Worm (Caenorhabditis elegans) whole organism, L4 larva: Measurements from ENCODE around the gene rfc-4.
A peak's percentile ranks its signal among the peaks of the same experiment; 100 is the strongest.

Experiments
- D1046.2 ChIP-seq: fragments of 200-800 bp; sonication (Bioruptor generic); IDR thresholded peaks from 2 replicates; pipeline ENCODE4 v1.3.6; 2022; ENCODE audit warnings: missing genetic modification characterization, missing compliant biosample characterization
- F10B5.3 ChIP-seq: sonication (generic microtip); optimal IDR thresholded peaks from 2 replicates; lab custom pipeline; 2016; ENCODE audit warnings: mild to moderate bottlenecking, missing genetic modification characterization, missing compliant biosample characterization
- F49E8.2 ChIP-seq: sonication (generic microtip); optimal IDR thresholded peaks from 2 replicates; lab custom pipeline; 2016; ENCODE audit warnings: missing compliant biosample characterization, mild to moderate bottlenecking, missing genetic modification characterization, borderline replicate concordance
- T26A8.4 ChIP-seq: fragments of 200-800 bp; sonication (Bioruptor generic); IDR thresholded peaks from 2 replicates; pipeline ENCODE4 v1.3.6; 2022; ENCODE audit warnings: missing genetic modification characterization, missing compliant biosample characterization
- Y105C5A.15 ChIP-seq: fragments of 200-800 bp; sonication (Bioruptor generic); IDR thresholded peaks from 2 replicates; pipeline ENCODE4 v1.3.6; 2022; ENCODE audit warnings: missing genetic modification characterization, missing compliant biosample characterization
- Y75B8A.6 ChIP-seq: fragments of 200-800 bp; sonication (Bioruptor generic); IDR thresholded peaks from 2 replicates; pipeline ENCODE4 v1.3.6; 2022; ENCODE audit warnings: missing genetic modification reagents, missing genetic modification characterization, missing compliant biosample characterization
- ZK337.2 ChIP-seq: fragments of 200-800 bp; sonication (Bioruptor generic); IDR thresholded peaks from 2 replicates; pipeline ENCODE4 v1.3.6; 2022; ENCODE audit warnings: missing genetic modification reagents, missing genetic modification characterization, missing compliant biosample characterization
- ZK546.5 ChIP-seq, 2 experiments: sonication (generic microtip); optimal IDR thresholded peaks; 2 replicates each; lab custom pipeline; 2017; ENCODE audit warnings: missing biosample characterization in 2 of 2, missing genetic modification characterization in 2 of 2
- ama-1 ChIP-seq: fragments of 150-350 bp; optimal IDR thresholded peaks from 2 replicates; lab custom pipeline; 2014; ENCODE audit warnings: inconsistent platforms, mixed read lengths
- arid-1 ChIP-seq: fragments of 200-800 bp; sonication (Bioruptor generic); conservative IDR thresholded peaks from 2 replicates; pipeline ENCODE4 v1.3.6; 2022; ENCODE audit warnings: missing genetic modification reagents, missing genetic modification characterization, missing compliant biosample characterization
- ceh-28 ChIP-seq: fragments of 150-350 bp; optimal IDR thresholded peaks from 2 replicates; lab custom pipeline; 2014; ENCODE audit warnings: missing biosample characterization, missing genetic modification reagents, missing genetic modification characterization
- ceh-62 ChIP-seq: sonication (generic microtip); optimal IDR thresholded peaks from 2 replicates; lab custom pipeline; 2017; ENCODE audit warnings: missing biosample characterization, missing genetic modification characterization
- ctbp-1 ChIP-seq: fragments of 200-800 bp; sonication (Bioruptor generic); IDR thresholded peaks from 2 replicates; pipeline ENCODE4 v1.3.6; 2022; ENCODE audit warnings: missing genetic modification reagents, missing genetic modification characterization, missing compliant biosample characterization
- daf-16 ChIP-seq, 3 experiments: sonication (generic microtip); optimal IDR thresholded peaks; 2 replicates each; lab custom pipeline; 2016 to 2017; ENCODE audit warnings: missing genetic modification characterization in 3 of 3, missing genetic modification reagents in 3 of 3, mild to moderate bottlenecking in 2 of 3, missing compliant biosample characterization in 2 of 3, missing biosample characterization in 1 of 3, moderate library complexity in 1 of 3
- dmd-6 ChIP-seq: fragments of 200-800 bp; sonication (Bioruptor generic); IDR thresholded peaks from 2 replicates; pipeline ENCODE4 v1.3.6; 2022; ENCODE audit warnings: missing genetic modification reagents, missing genetic modification characterization, missing compliant biosample characterization
- dpl-1 ChIP-seq: fragments of 150-350 bp; optimal IDR thresholded peaks from 2 replicates; lab custom pipeline; 2014; ENCODE audit warnings: missing biosample characterization, missing genetic modification reagents, missing genetic modification characterization
- duxl-1 ChIP-seq: sonication (generic microtip); optimal IDR thresholded peaks from 2 replicates; lab custom pipeline; 2016; ENCODE audit warnings: mild to moderate bottlenecking, missing genetic modification characterization, moderate library complexity, missing compliant biosample characterization; ENCODE audit not compliant: poor library complexity
- dve-1 ChIP-seq: sonication (generic microtip); optimal IDR thresholded peaks from 2 replicates; lab custom pipeline; 2017; ENCODE audit warnings: antibody characterized with exemption, mild to moderate bottlenecking, missing genetic modification characterization, missing compliant biosample characterization; ENCODE audit not compliant: insufficient read depth
- fos-1 ChIP-seq: fragments of 150-350 bp; optimal IDR thresholded peaks from 2 replicates; lab custom pipeline; 2014; ENCODE audit warnings: missing biosample characterization, missing genetic modification characterization
- gei-8 ChIP-seq: fragments of 200-800 bp; sonication (Bioruptor generic); optimal IDR thresholded peaks from 2 replicates; lab custom pipeline; 2018; ENCODE audit warnings: mild to moderate bottlenecking, missing genetic modification characterization, missing compliant biosample characterization
- lin-1 ChIP-seq: fragments of 200-800 bp; sonication (Bioruptor generic); IDR thresholded peaks from 2 replicates; pipeline ENCODE4 v1.3.6; 2022; ENCODE audit warnings: missing genetic modification reagents, missing genetic modification characterization, missing compliant biosample characterization
- lin-29 ChIP-seq: fragments of 200-800 bp; sonication (Bioruptor generic); IDR thresholded peaks from 2 replicates; pipeline ENCODE4 v1.3.6; 2022; ENCODE audit warnings: missing genetic modification reagents, missing genetic modification characterization, missing compliant biosample characterization
- lir-3 ChIP-seq: sonication (generic microtip); optimal IDR thresholded peaks from 2 replicates; lab custom pipeline; 2016; ENCODE audit warnings: mild to moderate bottlenecking, missing genetic modification characterization, missing compliant biosample characterization
- madf-5 ChIP-seq, 2 experiments: fragments of 200-800 bp; sonication (Bioruptor generic); IDR thresholded peaks; 2 replicates each; pipeline ENCODE4 v1.3.6; 2022; ENCODE audit warnings: missing compliant biosample characterization in 2 of 2, missing genetic modification characterization in 2 of 2
- nhr-111 ChIP-seq: fragments of 200-800 bp; sonication (Bioruptor generic); optimal IDR thresholded peaks from 2 replicates; lab custom pipeline; 2018; ENCODE audit warnings: mild to moderate bottlenecking, missing genetic modification characterization, missing compliant biosample characterization
- nhr-48 ChIP-seq: sonication (generic microtip); optimal IDR thresholded peaks from 2 replicates; lab custom pipeline; 2016; ENCODE audit warnings: mild to moderate bottlenecking, missing genetic modification characterization, missing compliant biosample characterization
- nhr-6 ChIP-seq: fragments of 150-350 bp; optimal IDR thresholded peaks from 2 replicates; lab custom pipeline; 2014; ENCODE audit warnings: missing biosample characterization, missing genetic modification characterization
- nhr-76 ChIP-seq: fragments of 150-350 bp; optimal IDR thresholded peaks from 2 replicates; lab custom pipeline; 2014; ENCODE audit warnings: missing biosample characterization, missing genetic modification characterization
- nhr-77 ChIP-seq: fragments of 150-350 bp; optimal IDR thresholded peaks from 2 replicates; lab custom pipeline; 2014; ENCODE audit warnings: missing biosample characterization, missing genetic modification characterization
- pha-4 ChIP-seq, 2 experiments: fragments of 150-350 bp in 1 of 2; fragments of 200-800 bp in 1 of 2; sonication (Bioruptor generic) in 1 of 2; IDR thresholded peaks in 1 of 2; optimal IDR thresholded peaks in 1 of 2; 2 replicates each; pipeline versions ENCODE4 v1.3.6 to Lab custom; 2014 to 2022; ENCODE audit warnings: missing genetic modification characterization in 2 of 2, missing genetic modification reagents in 2 of 2, missing biosample characterization in 1 of 2, missing compliant biosample characterization in 1 of 2
- php-3 ChIP-seq: fragments of 200-800 bp; sonication (Bioruptor generic); IDR thresholded peaks from 2 replicates; pipeline ENCODE4 v1.3.6; 2022; ENCODE audit warnings: missing genetic modification reagents, missing genetic modification characterization, missing compliant biosample characterization
- rbr-2 ChIP-seq: sonication (generic microtip); optimal IDR thresholded peaks from 2 replicates; lab custom pipeline; 2016; ENCODE audit warnings: missing genotype, missing genetic modification characterization, missing compliant biosample characterization
- snpc-1.2 ChIP-seq: fragments of 200-800 bp; sonication (Bioruptor generic); IDR thresholded peaks from 2 replicates; pipeline ENCODE4 v1.3.6; 2022; ENCODE audit warnings: missing genetic modification reagents, missing genetic modification characterization, missing compliant biosample characterization
- snpc-4 ChIP-seq: fragments of 150-350 bp; optimal IDR thresholded peaks from 2 replicates; lab custom pipeline; 2014; ENCODE audit warnings: missing biosample characterization, missing genetic modification characterization
- spr-1 ChIP-seq: sonication (generic microtip); optimal IDR thresholded peaks from 2 replicates; lab custom pipeline; 2016; ENCODE audit warnings: mild to moderate bottlenecking, missing genetic modification characterization, missing compliant biosample characterization
- spr-3 ChIP-seq: fragments of 200-800 bp; sonication (Bioruptor generic); optimal IDR thresholded peaks from 2 replicates; lab custom pipeline; 2018; ENCODE audit warnings: mild to moderate bottlenecking, missing genetic modification characterization, missing compliant biosample characterization
- unc-39 ChIP-seq: sonication (generic microtip); optimal IDR thresholded peaks from 2 replicates; lab custom pipeline; 2017; ENCODE audit warnings: missing biosample characterization, missing genetic modification characterization
- zag-1 ChIP-seq: fragments of 150-350 bp; optimal IDR thresholded peaks from 2 replicates; lab custom pipeline; 2014; ENCODE audit warnings: missing biosample characterization, missing genetic modification characterization
- zfp-2 ChIP-seq: sonication (generic microtip); optimal IDR thresholded peaks from 2 replicates; lab custom pipeline; 2016; ENCODE audit warnings: mild to moderate bottlenecking, missing genetic modification characterization, missing compliant biosample characterization
- zfp-3 ChIP-seq: fragments of 200-800 bp; sonication (Bioruptor generic); conservative IDR thresholded peaks from 2 replicates; pipeline ENCODE4 v1.3.6; 2022; ENCODE audit warnings: missing genetic modification reagents, missing genetic modification characterization, missing compliant biosample characterization
- zip-2 ChIP-seq: fragments of 150-350 bp; optimal IDR thresholded peaks from 2 replicates; lab custom pipeline; 2014; ENCODE audit warnings: missing biosample characterization, missing genetic modification characterization
- ztf-7 ChIP-seq: fragments of 150-350 bp; optimal IDR thresholded peaks from 2 replicates; lab custom pipeline; 2014; ENCODE audit warnings: missing biosample characterization, missing genetic modification characterization

Gene rfc-4

ce11 chrIII:6931896-6932295, 40.2 kb upstream of the rfc-4 start, which contains the start of gene byn-1 (continued):
- TF ChIP-seq Y75B8A.6 (GFP tag; lab: Robert Waterston, UW) (no peak), snpc-1.2 (peak; percentile 51; the same call in 1 of the 2 replicates), dve-1 (tag; lab: Kevin White, UChicago) (no peak), Y105C5A.15 (GFP tag; lab: Robert Waterston, UW) (0 out of 2 replicates have a peak, but pooled peaks have one; percentile 9), madf-5 (GFP tag; IDR thresholded peaks at IDR 0.05; lab: Robert Waterston, UW) (0 out of 4 replicates have a peak, but pooled peaks of 1 of the 2 experiments have one; percentile 10), unc-39 (tag; lab: Kevin White, UChicago) (no peak), lin-1 (no peak), zfp-3 (GFP tag; lab: Robert Waterston, UW) (no peak), nhr-77 (tag; lab: Kevin White, UChicago) (no peak), dmd-6 (GFP tag; lab: Robert Waterston, UW) (no peak), lin-29 (GFP tag; lab: Robert Waterston, UW) (no peak), lir-3 (tag; lab: Kevin White, UChicago) (no peak), ceh-62 (tag; lab: Kevin White, UChicago) (no peak), duxl-1 (tag; lab: Kevin White, UChicago) (peak; percentile 8), nhr-48 (tag; lab: Kevin White, UChicago) (no peak), zip-2 (tag; lab: Kevin White, UChicago) (no peak), pha-4 (GFP tag; IDR thresholded peaks at IDR 0.05; lab: Robert Waterston, UW) (peak; percentile 54; the same call in 1 of the 2 replicates), pha-4 (tag; optimal IDR thresholded peaks at IDR 0.05; lab: Kevin White, UChicago) (no peak), T26A8.4 (GFP tag; lab: Robert Waterston, UW) (peak; percentile 40; the same call in 1 of the 2 replicates), nhr-76 (tag; lab: Kevin White, UChicago) (no peak), spr-1 (tag; lab: Kevin White, UChicago) (no peak), zag-1 (no peak), php-3 (GFP tag; lab: Robert Waterston, UW) (no peak), spr-3 (GFP tag; lab: Kevin White, UChicago) (no peak), F10B5.3 (tag; lab: Kevin White, UChicago) (no peak), dpl-1 (GFP tag; lab: Kevin White, UChicago) (no peak), rbr-2 (no peak), zfp-2 (no peak), ZK546.5 (tag; optimal IDR thresholded peaks at IDR 0.05; lab: Kevin White, UChicago) (no peak), nhr-111 (GFP tag; lab: Kevin White, UChicago) (no peak), daf-16 (GFP tag; optimal IDR thresholded peaks at IDR 0.05; lab: Kevin White, UChicago) (no peak), daf-16 (tag; optimal IDR thresholded peaks at IDR 0.05; lab: Kevin White, UChicago) (no peak), F49E8.2 (tag; lab: Kevin White, UChicago) (peak; percentile 34), ceh-28 (no peak), ZK337.2 (GFP tag; lab: Robert Waterston, UW) (no peak), ama-1 (lab: Kevin White, UChicago) (peak; percentile 47), ctbp-1 (GFP tag; lab: Robert Waterston, UW) (no peak), ztf-7 (tag; lab: Kevin White, UChicago) (no peak), D1046.2 (GFP tag; lab: Robert Waterston, UW) (no peak), arid-1 (GFP tag; lab: Robert Waterston, UW) (no peak), fos-1 (tag; lab: Kevin White, UChicago) (no peak), snpc-4 (tag; lab: Kevin White, UChicago) (no peak), nhr-6 (no peak), gei-8 (GFP tag; lab: Kevin White, UChicago) (no peak)
